Worm (Caenorhabditis elegans): ENCODE data around the gene ppgn-1.
A peak's percentile ranks its signal among the peaks of the same experiment; 100 is the strongest.

The ppgn-1 gene

DNA sequence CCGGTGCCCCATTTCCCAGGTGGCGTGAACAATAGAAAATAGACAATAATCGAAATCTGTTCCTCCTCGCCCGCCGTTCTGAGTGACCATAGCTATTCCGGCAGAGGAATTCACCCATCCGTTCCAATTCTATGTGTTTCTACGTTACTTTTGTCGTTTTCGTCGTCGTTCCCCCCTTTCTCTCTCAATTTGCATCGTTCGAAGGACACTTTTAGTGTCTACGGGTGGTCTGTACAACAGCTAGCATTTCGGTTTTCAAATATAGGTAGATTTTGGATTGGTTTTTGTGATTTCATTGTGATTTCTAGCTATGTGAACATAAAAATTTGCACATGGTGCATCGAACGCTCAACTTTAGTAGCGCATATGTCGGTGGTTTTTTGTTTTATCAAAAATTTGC lies 28.7 kb downstream of the ppgn-1 start:
- TF ChIP-seq fos-1 (tag; optimal IDR thresholded peaks at IDR 0.05) = no peak

ce11 chrIV:2316796-2317195 lies 31.9 kb downstream of the ppgn-1 start:
- no peak for TF ChIP-seq nhr-11 (tag; optimal IDR thresholded peaks at IDR 0.05)
- TF ChIP-seq snpc-4 (tag; optimal IDR thresholded peaks at IDR 0.05) = no peak
- TF ChIP-seq nhr-129 (tag; optimal IDR thresholded peaks at IDR 0.05) = peak; percentile 55
- TF ChIP-seq R02D3.7 (tag; optimal IDR thresholded peaks at IDR 0.05) = no peak
- TF ChIP-seq sma-9 (GFP tag; optimal IDR thresholded peaks at IDR 0.05) = no peak
- TF ChIP-seq sma-9 (tag; optimal IDR thresholded peaks at IDR 0.05) = no peak
- TF ChIP-seq peb-1 (tag; optimal IDR thresholded peaks at IDR 0.05) = no peak
- TF ChIP-seq skn-1 (tag; optimal IDR thresholded peaks at IDR 0.05) = no peak
- no peak for TF ChIP-seq blmp-1 (tag; optimal IDR thresholded peaks at IDR 0.05; ENCODE audit: insufficient read depth)
- no peak for TF ChIP-seq nhr-10 (tag; optimal IDR thresholded peaks at IDR 0.05)
- TF ChIP-seq Y55F3AM.14 (GFP tag; optimal IDR thresholded peaks at IDR 0.05) = no peak
- peak; percentile 57 for TF ChIP-seq unc-55 (GFP tag; optimal IDR thresholded peaks at IDR 0.05)
- TF ChIP-seq nhr-237 (tag; optimal IDR thresholded peaks at IDR 0.05) = no peak
- TF ChIP-seq ztf-4 (tag; optimal IDR thresholded peaks at IDR 0.05) = no peak
- peak; percentile 4 for TF ChIP-seq sma-3 (GFP tag; optimal IDR thresholded peaks at IDR 0.05)
- TF ChIP-seq nhr-77 (tag; optimal IDR thresholded peaks at IDR 0.05) = no peak
- TF ChIP-seq F13H6.1 (tag; optimal IDR thresholded peaks at IDR 0.05) = peak; percentile 18
- TF ChIP-seq lsy-2 (tag; optimal IDR thresholded peaks at IDR 0.05) = peak in 1 of 2 experiments; percentile 63
- peak; percentile 8 for TF ChIP-seq zag-1 (tag; optimal IDR thresholded peaks at IDR 0.05)
- TF ChIP-seq lin-39 (tag; optimal IDR thresholded peaks at IDR 0.05) = no peak
- no peak for TF ChIP-seq nhr-21 (tag; optimal IDR thresholded peaks at IDR 0.05)
- no peak for TF ChIP-seq mbf-1 (tag; optimal IDR thresholded peaks at IDR 0.05)
- no peak for TF ChIP-seq unc-62 (GFP tag; optimal IDR thresholded peaks at IDR 0.05)
- TF ChIP-seq mab-5 (tag; optimal IDR thresholded peaks at IDR 0.05) = no peak
- TF ChIP-seq elt-3 (tag; optimal IDR thresholded peaks at IDR 0.05) = no peak
- no peak for TF ChIP-seq nhr-25 (tag; optimal IDR thresholded peaks at IDR 0.05)
- TF ChIP-seq elt-1 (tag; optimal IDR thresholded peaks at IDR 0.05) = no peak
- no peak for TF ChIP-seq nhr-6 (tag; optimal IDR thresholded peaks at IDR 0.05)
- TF ChIP-seq sem-4 (tag; optimal IDR thresholded peaks at IDR 0.05) = peak; percentile 11
- TF ChIP-seq egl-27 (tag; optimal IDR thresholded peaks at IDR 0.05) = no peak
- peak; percentile 34 for TF ChIP-seq lin-13 (GFP tag; optimal IDR thresholded peaks at IDR 0.05)
- no peak for TF ChIP-seq alr-1 (tag; optimal IDR thresholded peaks at IDR 0.05)
- TF ChIP-seq ama-1 (optimal IDR thresholded peaks at IDR 0.05) = no peak
- TF ChIP-seq C34F6.9 (tag; optimal IDR thresholded peaks at IDR 0.05) = peak; percentile 49
- peak; percentile 76 for TF ChIP-seq fos-1 (tag; optimal IDR thresholded peaks at IDR 0.05)
- TF ChIP-seq dmd-4 (tag; optimal IDR thresholded peaks at IDR 0.05) = no peak
- no peak for TF ChIP-seq mdl-1 (tag; optimal IDR thresholded peaks at IDR 0.05)
- no peak for TF ChIP-seq aly-2 (tag; optimal IDR thresholded peaks at IDR 0.05)
- no peak for TF ChIP-seq ztf-11 (tag; optimal IDR thresholded peaks at IDR 0.05)
- no peak for TF ChIP-seq nhr-12 (tag; optimal IDR thresholded peaks at IDR 0.05)
- TF ChIP-seq unc-39 (tag; optimal IDR thresholded peaks at IDR 0.05) = no peak
- TF ChIP-seq ZK546.5 (tag; optimal IDR thresholded peaks at IDR 0.05) = no peak
- TF ChIP-seq ceh-82 (tag; optimal IDR thresholded peaks at IDR 0.05) = no peak
- no peak for TF ChIP-seq nhr-23 (tag; optimal IDR thresholded peaks at IDR 0.05)
- TF ChIP-seq gmeb-1 (tag; optimal IDR thresholded peaks at IDR 0.05) = peak; percentile 63
- TF ChIP-seq ceh-16 (tag; optimal IDR thresholded peaks at IDR 0.05) = peak; percentile 34
- TF ChIP-seq crh-2 (tag; optimal IDR thresholded peaks at IDR 0.05) = peak; percentile 84
- TF ChIP-seq lin-11 (tag; optimal IDR thresholded peaks at IDR 0.05) = no peak
- no peak for TF ChIP-seq ztf-1 (GFP tag; conservative IDR thresholded peaks at IDR 0.05)
